Worm (Caenorhabditis elegans) whole organism, mixed stage, embryonic: Measurements from ENCODE around the gene let-418.

Experiments
- unc-62 ChIP-seq: fragments of 150-350 bp; optimal IDR thresholded peaks from 2 replicates; lab custom pipeline; 2014; ENCODE audit warnings: missing biosample characterization, missing genetic modification reagents, missing genetic modification characterization
- zip-8 ChIP-seq: fragments of 150-350 bp; optimal IDR thresholded peaks from 2 replicates; lab custom pipeline; 2014; ENCODE audit warnings: missing biosample characterization, missing genetic modification characterization

DNA sequence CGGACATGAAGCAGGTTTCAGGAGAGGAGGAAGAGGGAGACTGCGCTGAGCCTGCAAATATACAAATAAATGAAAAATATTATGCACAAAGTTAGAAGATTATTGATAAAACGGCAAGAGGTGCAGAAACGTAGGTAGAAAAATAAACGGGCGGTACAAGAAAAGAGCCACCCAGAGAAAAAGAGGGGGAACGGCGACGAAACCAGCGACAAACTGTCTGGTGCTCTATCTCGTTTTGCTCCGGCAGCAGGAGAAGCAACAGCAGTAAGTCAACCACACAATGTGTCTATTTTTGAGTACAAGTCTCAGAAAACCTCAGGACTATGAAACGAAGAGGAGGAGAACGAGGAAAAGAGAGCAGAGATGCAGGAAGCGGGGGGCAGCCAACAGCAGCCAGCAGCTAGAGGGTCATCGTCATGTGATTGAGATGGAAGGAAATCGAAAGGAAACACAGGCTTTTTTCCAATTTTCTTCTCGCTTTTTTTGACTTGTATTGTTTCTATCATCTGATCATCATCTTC, 19.1 kb downstream of the let-418 start, which contains the start of gene F26F12.3:
- TF ChIP-seq zip-8 (tag; lab: Kevin White, UChicago), result no peak
- no peak for TF ChIP-seq unc-62
